Worm (Caenorhabditis elegans) whole organism, late embryonic: ENCODE measurements around the gene bar-1.

ENCODE experiments used
- K09A11.1 ChIP-seq: sonication (generic microtip); optimal IDR thresholded peaks from 2 replicates; lab custom pipeline; 2017; ENCODE audit warnings: antibody characterized with exemption, mild to moderate bottlenecking, missing genetic modification characterization, missing compliant biosample characterization; ENCODE audit not compliant: insufficient read depth
- ahr-1 ChIP-seq: sonication (generic microtip); optimal IDR thresholded peaks from 2 replicates; lab custom pipeline; 2016; ENCODE audit warnings: missing genetic modification characterization, missing compliant biosample characterization
- ets-4 ChIP-seq: sonication (generic microtip); optimal IDR thresholded peaks from 2 replicates; lab custom pipeline; 2016; ENCODE audit warnings: missing genetic modification characterization, missing compliant biosample characterization
- fax-1 ChIP-seq: sonication (generic microtip); optimal IDR thresholded peaks from 2 replicates; lab custom pipeline; 2016; ENCODE audit warnings: missing genotype, missing genetic modification characterization, missing compliant biosample characterization
- pha-4 ChIP-seq: fragments of 150-350 bp; optimal IDR thresholded peaks from 2 replicates; lab custom pipeline; 2018; ENCODE audit warnings: missing biosample characterization, missing genetic modification reagents, missing genetic modification characterization
- zip-5 ChIP-seq: sonication (generic microtip); optimal IDR thresholded peaks from 2 replicates; lab custom pipeline; 2016; ENCODE audit warnings: missing genetic modification characterization, missing compliant biosample characterization

DNA sequence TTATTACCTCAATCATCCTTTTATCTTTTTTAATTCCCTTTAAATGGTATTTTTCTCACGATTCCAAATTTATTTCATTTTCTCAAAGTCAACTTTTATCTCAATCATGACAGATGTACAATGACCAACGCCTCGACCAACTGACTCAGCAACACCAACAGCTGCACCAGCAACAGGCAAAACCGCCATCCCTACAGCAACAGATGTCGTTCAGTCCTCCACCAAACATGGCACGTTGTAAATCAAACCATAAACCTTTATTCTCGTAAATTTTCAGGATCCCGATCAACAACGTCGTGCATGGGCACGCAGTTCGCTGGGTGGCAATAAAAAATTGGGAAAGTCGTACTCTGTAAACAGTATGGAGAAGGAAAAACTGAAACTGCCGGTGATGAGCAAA is 7.7 kb downstream of the bar-1 start:
- TF ChIP-seq zip-5 (tag; lab: Kevin White, UChicago) (no peak), ets-4 (no peak), fax-1 (no peak), pha-4 (tag; lab: Kevin White, UChicago) (no peak), ahr-1 (tag; lab: Kevin White, UChicago) (no peak), K09A11.1 (no peak)
